Worm (Caenorhabditis elegans) whole organism, mixed stage, embryonic: Measurements from ENCODE around the gene fbxa-219.

Experiments used
- elt-1 ChIP-seq: sonication (generic microtip); optimal IDR thresholded peaks from 2 replicates; lab custom pipeline; 2017; ENCODE audit warnings: missing genetic modification characterization, mild to moderate bottlenecking, missing compliant biosample characterization, antibody characterized with exemption, moderate library complexity, borderline replicate concordance; ENCODE audit not compliant: insufficient read depth
- elt-3 ChIP-seq: fragments of 150-350 bp; optimal IDR thresholded peaks from 2 replicates; lab custom pipeline; 2014; ENCODE audit warnings: missing biosample characterization, missing genetic modification characterization
- mep-1 ChIP-seq: fragments of 150-350 bp; optimal IDR thresholded peaks from 2 replicates; lab custom pipeline; 2017; ENCODE audit warnings: missing biosample characterization, missing genetic modification reagents, missing genetic modification characterization, inconsistent platforms
- ztf-11 ChIP-seq: fragments of 150-350 bp; optimal IDR thresholded peaks from 2 replicates; lab custom pipeline; 2014; ENCODE audit warnings: missing biosample characterization, missing genetic modification characterization

ce11 chrIII:2324703-2325102, 33.5 kb downstream of the fbxa-219 start:
- TF ChIP-seq elt-3 (no peak), mep-1 (no peak), elt-1 (no peak), ztf-11 (tag; lab: Kevin White, UChicago) (no peak)
